Fruit fly (Drosophila melanogaster): ENCODE measurements around the gene CG4461.
A peak's percentile ranks its signal among the peaks of the same experiment; 100 is the strongest.

CG4461 gene

DNA sequence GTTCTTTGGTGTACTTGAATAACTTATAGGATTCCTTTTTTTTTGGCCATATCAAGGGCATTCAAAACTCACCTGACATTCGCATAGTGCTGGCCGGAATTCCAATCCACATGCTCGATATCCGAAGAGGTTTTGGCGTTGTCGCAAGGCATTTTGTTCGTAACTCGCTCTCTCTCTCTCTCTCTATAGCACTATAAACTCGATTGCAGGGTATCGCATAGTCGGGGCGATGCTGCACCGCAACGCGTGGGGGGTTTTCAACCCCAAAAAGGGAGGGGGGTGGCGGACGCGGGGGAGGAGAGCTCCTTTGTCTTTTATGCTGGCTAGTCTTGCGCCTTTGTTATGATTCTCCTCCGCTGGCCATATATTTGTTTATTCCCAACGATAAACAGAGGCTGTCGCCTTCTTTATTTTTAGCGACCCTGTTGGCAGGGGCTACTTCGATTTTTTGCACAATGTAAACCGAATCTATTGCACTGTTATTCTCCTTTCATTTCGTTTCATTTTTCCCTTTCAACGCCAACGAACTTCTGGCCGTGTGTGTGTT lies 23.3 kb downstream of the CG4461 start (continued):
- TF ChIP-seq CG11294 (GFP tag; IDR thresholded peaks at IDR 0.05) = peak; percentile 39
- TF ChIP-seq Blimp-1 (GFP tag; optimal IDR thresholded peaks at IDR 0.05) = no peak
- TF ChIP-seq CG3032 (tag; optimal IDR thresholded peaks at IDR 0.05) = peak; percentile 39
- peak; percentile 21 for TF ChIP-seq OdsH (GFP tag; optimal IDR thresholded peaks at IDR 0.05)
- no peak for TF ChIP-seq Hr4 (GFP tag; optimal IDR thresholded peaks at IDR 0.05)
- no peak for TF ChIP-seq pdm3 (GFP tag; optimal IDR thresholded peaks at IDR 0.05)
- TF ChIP-seq CG1621 (tag; optimal IDR thresholded peaks at IDR 0.05) = peak; percentile 8
- 0 out of 3 replicates have a peak, but pooled peaks have one; percentile 25 for TF ChIP-seq CG8119 (GFP tag; IDR thresholded peaks at IDR 0.05)
- TF ChIP-seq vri (GFP tag; optimal IDR thresholded peaks at IDR 0.05) = no peak
- peak; percentile 5 for TF ChIP-seq CG6808 (GFP tag; optimal IDR thresholded peaks at IDR 0.05)
- TF ChIP-seq ss (GFP tag; optimal IDR thresholded peaks at IDR 0.05) = peak; percentile 24 to 25
- no peak for TF ChIP-seq CG31627 (GFP tag; optimal IDR thresholded peaks at IDR 0.05)
- peak; percentile 57 for TF ChIP-seq CG3919 (GFP tag; optimal IDR thresholded peaks at IDR 0.05)

DNA sequence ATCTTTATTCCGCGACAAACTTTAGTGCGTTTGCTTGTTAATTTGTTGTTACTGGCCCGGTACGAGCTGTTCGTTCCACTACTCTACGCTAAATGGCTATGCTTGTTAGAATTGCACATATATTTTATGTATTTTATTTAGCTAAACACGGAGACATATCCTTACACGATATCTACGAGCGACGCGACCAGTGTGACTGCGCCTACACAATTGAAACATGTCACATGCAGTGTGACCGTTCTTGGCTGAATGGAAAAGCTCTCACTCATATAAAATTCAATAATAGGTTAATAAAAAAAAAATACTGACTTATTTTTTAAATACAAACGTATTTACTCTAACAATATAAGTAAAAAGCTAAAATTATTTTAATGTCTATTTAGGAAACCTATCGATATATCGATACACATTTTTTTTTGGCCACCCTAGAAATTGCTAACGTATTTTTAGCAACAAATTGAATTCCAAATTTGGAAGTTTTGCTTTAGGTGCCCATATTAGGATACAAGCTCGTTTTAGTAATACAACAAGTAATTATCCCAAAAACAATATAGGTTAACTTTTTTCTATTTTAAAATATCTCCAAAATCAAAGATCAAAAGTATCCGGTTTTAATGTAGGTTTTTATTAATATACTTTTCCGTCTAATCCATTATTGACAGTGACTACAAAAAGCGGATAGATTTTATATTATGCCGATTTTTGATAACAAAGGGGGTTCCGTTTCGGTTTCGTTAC lies 24.0 kb downstream of the CG4461 start, which contains the start of gene CG4080:
CG4080 (minus strand) TSS at position 215 of the 738 bp plus-strand sequence.
- TF ChIP-seq CG31627 (GFP tag; optimal IDR thresholded peaks at IDR 0.05) (no peak), ss (GFP tag; optimal IDR thresholded peaks at IDR 0.05) (peak in 1 of 2 experiments; percentile 10), Hr38 (GFP tag; optimal IDR thresholded peaks at IDR 0.05) (no peak), CG11762 (GFP tag; optimal IDR thresholded peaks at IDR 0.05; ENCODE audit: insufficient read depth) (no peak), Ets21C (GFP tag; optimal IDR thresholded peaks at IDR 0.05) (no peak), CG7368 (GFP tag; optimal IDR thresholded peaks at IDR 0.05) (no peak), fd59A (GFP tag; optimal IDR thresholded peaks at IDR 0.05) (no peak), Sox14 (GFP tag; optimal IDR thresholded peaks at IDR 0.05) (peak; percentile 21), CG11902 (GFP tag; optimal IDR thresholded peaks at IDR 0.05) (no peak), net (GFP tag; optimal IDR thresholded peaks at IDR 0.05) (no peak), CG10669 (GFP tag; optimal IDR thresholded peaks at IDR 0.05) (no peak), fd85E (GFP tag; optimal IDR thresholded peaks at IDR 0.05) (no peak), eg (GFP tag; IDR thresholded peaks at IDR 0.05) (no peak), lz (GFP tag; optimal IDR thresholded peaks at IDR 0.05) (peak; percentile 37), CG15336 (GFP tag; IDR thresholded peaks at IDR 0.05) (no peak), Sox102F (GFP tag; optimal IDR thresholded peaks at IDR 0.05) (peak; percentile 64), CG4318 (GFP tag; optimal IDR thresholded peaks at IDR 0.05) (no peak), fkh (GFP tag; optimal IDR thresholded peaks at IDR 0.05) (peak; percentile 82), topi (GFP tag; optimal IDR thresholded peaks at IDR 0.05) (peak; percentile 46), dsx (GFP tag; optimal IDR thresholded peaks at IDR 0.05; ENCODE audit: poor library complexity, severe bottlenecking) (peak; percentile 48), CG34406 (GFP tag; optimal IDR thresholded peaks at IDR 0.05) (no peak), CG8119 (GFP tag; IDR thresholded peaks at IDR 0.05) (no peak), CG16779 (tag; optimal IDR thresholded peaks at IDR 0.05) (peak; percentile 43), esn (GFP tag; optimal IDR thresholded peaks at IDR 0.05) (peak; percentile 61), CG6163 (GFP tag; IDR thresholded peaks at IDR 0.05) (no peak), Sox15 (GFP tag; optimal IDR thresholded peaks at IDR 0.05) (no peak), dac (GFP tag; optimal IDR thresholded peaks at IDR 0.05) (no peak), CG8319 (GFP tag; optimal IDR thresholded peaks at IDR 0.05) (no peak), Eip93F (GFP tag; optimal IDR thresholded peaks at IDR 0.05) (peak; percentile 61), Eip78C (GFP tag) (peak; percentile 79), spab (GFP tag; optimal IDR thresholded peaks at IDR 0.05) (no peak), vri (GFP tag; optimal IDR thresholded peaks at IDR 0.05) (peak; percentile 40), Hr4 (GFP tag; optimal IDR thresholded peaks at IDR 0.05) (no peak), acj6 (GFP tag; optimal IDR thresholded peaks at IDR 0.05) (peak; percentile 8), CG6792 (GFP tag; optimal IDR thresholded peaks at IDR 0.05) (no peak), Blimp-1 (GFP tag; optimal IDR thresholded peaks at IDR 0.05) (no peak), pdm3 (GFP tag; optimal IDR thresholded peaks at IDR 0.05) (no peak), CG6808 (GFP tag; optimal IDR thresholded peaks at IDR 0.05) (no peak), achi (GFP tag; optimal IDR thresholded peaks at IDR 0.05) (peak; percentile 5), svp (GFP tag) (peak; percentile 59), CG11294 (GFP tag; IDR thresholded peaks at IDR 0.05) (no peak), CG32006 (GFP tag; optimal IDR thresholded peaks at IDR 0.05) (no peak), Ets96B (tag; optimal IDR thresholded peaks at IDR 0.05) (no peak), OdsH (GFP tag; optimal IDR thresholded peaks at IDR 0.05) (no peak)
